Worm (Caenorhabditis elegans) whole organism, L3 larva: Measurements from ENCODE around the gene ZK971.1.

ENCODE experiments used
- R02D3.7 ChIP-seq: fragments of 150-350 bp; optimal IDR thresholded peaks from 2 replicates; lab custom pipeline; 2014; ENCODE audit warnings: missing biosample characterization, missing genetic modification characterization
- ZK546.5 ChIP-seq: sonication (generic microtip); optimal IDR thresholded peaks from 2 replicates; lab custom pipeline; 2017; ENCODE audit warnings: missing biosample characterization, missing genetic modification characterization
- aly-2 ChIP-seq: fragments of 150-350 bp; optimal IDR thresholded peaks from 2 replicates; lab custom pipeline; 2014; ENCODE audit warnings: missing biosample characterization, missing genetic modification characterization
- ama-1 ChIP-seq: fragments of 150-350 bp; optimal IDR thresholded peaks from 2 replicates; lab custom pipeline; 2018
- ceh-28 ChIP-seq: fragments of 150-350 bp; optimal IDR thresholded peaks from 2 replicates; lab custom pipeline; 2014; ENCODE audit warnings: missing biosample characterization, missing genetic modification reagents, missing genetic modification characterization
- daf-12 ChIP-seq: fragments of 150-350 bp; optimal IDR thresholded peaks from 2 replicates; lab custom pipeline; 2014; ENCODE audit warnings: missing biosample characterization, missing genetic modification reagents, missing genetic modification characterization
- egl-27 ChIP-seq: sonication (generic microtip); optimal IDR thresholded peaks from 4 replicates; lab custom pipeline; 2017; ENCODE audit warnings: missing biosample characterization, missing genetic modification reagents, missing genetic modification characterization
- elt-1 ChIP-seq: fragments of 150-350 bp; optimal IDR thresholded peaks from 2 replicates; lab custom pipeline; 2014; ENCODE audit warnings: missing biosample characterization, missing genetic modification characterization
- elt-2 ChIP-seq: sonication (generic microtip); optimal IDR thresholded peaks from 2 replicates; lab custom pipeline; 2016; ENCODE audit warnings: missing genetic modification reagents, mild to moderate bottlenecking, missing genetic modification characterization, missing compliant biosample characterization
- elt-3 ChIP-seq, 3 experiments: fragments of 150-350 bp in 1 of 3; sonication (generic microtip) in 2 of 3; optimal IDR thresholded peaks; 2 replicates in 2 of 3; 4 replicates in 1 of 3; lab custom pipeline; 2014 to 2017; ENCODE audit warnings: missing biosample characterization in 3 of 3, missing genetic modification characterization in 3 of 3
- fkh-10 ChIP-seq: sonication (generic microtip); optimal IDR thresholded peaks from 2 replicates; lab custom pipeline; 2017; ENCODE audit warnings: missing biosample characterization, missing genetic modification reagents, missing genetic modification characterization
- fos-1 ChIP-seq: fragments of 150-350 bp; optimal IDR thresholded peaks from 2 replicates; lab custom pipeline; 2014; ENCODE audit warnings: missing biosample characterization, missing genetic modification characterization
- hmg-11 ChIP-seq: sonication (generic microtip); optimal IDR thresholded peaks from 2 replicates; lab custom pipeline; 2016; ENCODE audit warnings: missing genetic modification characterization, missing compliant biosample characterization
- lin-15B ChIP-seq: fragments of 150-350 bp; optimal IDR thresholded peaks from 2 replicates; lab custom pipeline; 2014; ENCODE audit warnings: missing biosample characterization, missing genetic modification characterization
- lin-39 ChIP-seq: fragments of 150-350 bp; optimal IDR thresholded peaks from 2 replicates; lab custom pipeline; 2018; ENCODE audit warnings: missing biosample characterization, missing genetic modification reagents, missing genetic modification characterization
- lsy-12 ChIP-seq: sonication (generic microtip); optimal IDR thresholded peaks from 2 replicates; lab custom pipeline; 2016; ENCODE audit warnings: mild to moderate bottlenecking, missing genetic modification characterization, missing compliant biosample characterization
- mml-1 ChIP-seq: fragments of 150-350 bp; sonication (generic microtip); optimal IDR thresholded peaks from 3 replicates; lab custom pipeline; 2014; ENCODE audit warnings: missing biosample characterization, missing genetic modification characterization
- nfya-1 ChIP-seq: sonication (generic microtip); optimal IDR thresholded peaks from 2 replicates; lab custom pipeline; 2017; ENCODE audit warnings: missing genetic modification characterization, mild to moderate bottlenecking, missing compliant biosample characterization, antibody characterized with exemption, moderate library complexity; ENCODE audit not compliant: insufficient read depth
- nhr-12 ChIP-seq: fragments of 150-350 bp; optimal IDR thresholded peaks from 2 replicates; lab custom pipeline; 2014; ENCODE audit warnings: missing biosample characterization, missing genetic modification characterization
- nhr-23 ChIP-seq: fragments of 150-350 bp; optimal IDR thresholded peaks from 2 replicates; lab custom pipeline; 2014; ENCODE audit warnings: missing biosample characterization, missing genetic modification reagents, missing genetic modification characterization
- nhr-237 ChIP-seq: fragments of 150-350 bp; optimal IDR thresholded peaks from 2 replicates; lab custom pipeline; 2014; ENCODE audit warnings: missing biosample characterization, missing genetic modification characterization
- nhr-25 ChIP-seq: sonication (generic microtip); optimal IDR thresholded peaks from 2 replicates; lab custom pipeline; 2017; ENCODE audit warnings: missing biosample characterization, missing genetic modification characterization
- nhr-28 ChIP-seq: fragments of 150-350 bp; optimal IDR thresholded peaks from 2 replicates; lab custom pipeline; 2014; ENCODE audit warnings: missing biosample characterization, missing genetic modification characterization
- nhr-43 ChIP-seq: sonication (generic microtip); optimal IDR thresholded peaks from 2 replicates; lab custom pipeline; 2016; ENCODE audit warnings: mild to moderate bottlenecking, missing genetic modification characterization, missing compliant biosample characterization; ENCODE audit not compliant: poor library complexity, severe bottlenecking
- nhr-67 ChIP-seq: fragments of 150-350 bp; optimal IDR thresholded peaks from 2 replicates; lab custom pipeline; 2014; ENCODE audit warnings: missing biosample characterization, missing genetic modification characterization
- nhr-76 ChIP-seq: fragments of 150-350 bp; sonication (generic microtip); optimal IDR thresholded peaks from 5 replicates; lab custom pipeline; 2014; ENCODE audit warnings: missing biosample characterization, missing genetic modification characterization
- pha-4 ChIP-seq: fragments of 150-350 bp; optimal IDR thresholded peaks from 2 replicates; lab custom pipeline; 2014; ENCODE audit warnings: missing biosample characterization, missing genetic modification reagents, missing genetic modification characterization
- pqm-1 ChIP-seq: fragments of 150-350 bp; optimal IDR thresholded peaks from 2 replicates; lab custom pipeline; 2017; ENCODE audit warnings: missing biosample characterization, missing genetic modification characterization, inconsistent platforms
- sea-2 ChIP-seq: fragments of 150-350 bp; sonication (generic microtip); optimal IDR thresholded peaks from 4 replicates; lab custom pipeline; 2014; ENCODE audit warnings: missing biosample characterization, missing genetic modification reagents, missing genetic modification characterization
- snpc-4 ChIP-seq: fragments of 150-350 bp; optimal IDR thresholded peaks from 2 replicates; lab custom pipeline; 2014; ENCODE audit warnings: missing biosample characterization, missing genetic modification characterization
- tbx-2 ChIP-seq: sonication (generic microtip); optimal IDR thresholded peaks from 2 replicates; lab custom pipeline; 2016; ENCODE audit warnings: mild to moderate bottlenecking, missing genetic modification characterization, missing compliant biosample characterization
- unc-62 ChIP-seq: fragments of 150-350 bp; sonication (generic microtip); optimal IDR thresholded peaks from 4 replicates; lab custom pipeline; 2014; ENCODE audit warnings: missing biosample characterization, missing genetic modification reagents, missing genetic modification characterization
- ztf-4 ChIP-seq: fragments of 150-350 bp; optimal IDR thresholded peaks from 2 replicates; lab custom pipeline; 2014; ENCODE audit warnings: missing biosample characterization, missing genetic modification characterization

ZK971.1 gene

DNA sequence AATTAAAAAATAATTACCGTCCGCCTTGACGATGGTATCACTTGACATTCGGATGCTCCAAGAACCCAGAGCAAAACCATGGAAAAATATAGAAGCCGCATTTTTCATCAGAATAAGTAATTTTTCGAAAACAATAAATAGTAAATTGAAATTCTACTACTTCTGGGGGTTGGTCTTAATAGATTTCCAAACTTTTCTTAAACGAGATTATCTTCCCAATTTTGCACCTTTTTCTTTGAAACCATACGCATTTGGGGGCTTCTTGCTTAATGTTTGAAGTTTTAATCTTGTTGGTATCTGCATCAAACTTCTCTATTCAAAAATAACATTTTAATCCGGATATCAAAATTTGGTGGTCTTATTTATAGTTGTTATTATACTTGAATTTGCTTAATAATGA is 36.7 kb upstream of the ZK971.1 start, which contains the start of gene gcy-5:
Gene gcy-5 (minus strand): TSS at position 101 of the 400 bp plus-strand sequence.
- no peak for TF ChIP-seq hmg-11 (tag; lab: Kevin White, UChicago)
- TF ChIP-seq nhr-67 (tag; lab: Kevin White, UChicago) = no peak

DNA sequence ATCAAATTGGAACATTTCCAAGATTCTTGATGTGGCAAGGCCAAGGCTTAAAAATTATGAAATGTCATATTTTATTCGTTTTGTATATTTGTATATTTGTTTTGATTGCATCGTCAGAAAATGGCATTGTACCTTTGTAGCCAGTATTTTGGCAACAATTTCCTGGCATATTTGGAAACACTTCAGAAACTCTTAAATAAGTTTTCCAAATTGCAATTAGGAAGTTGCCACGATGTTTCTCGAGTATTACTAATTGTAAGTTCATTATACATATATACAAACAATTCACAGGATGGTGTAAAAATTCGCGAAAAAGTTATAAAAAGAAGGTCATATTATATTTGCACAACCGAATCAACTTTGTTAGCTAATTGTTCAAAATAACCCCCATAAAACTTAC is 35.8 kb upstream of the ZK971.1 start, which contains the start of gene idpp-8:
Gene idpp-8 (plus strand): TSS at position 301 of the 400 bp plus-strand sequence.
- TF ChIP-seq fkh-10 (GFP tag; lab: Kevin White, UChicago) = no peak

DNA sequence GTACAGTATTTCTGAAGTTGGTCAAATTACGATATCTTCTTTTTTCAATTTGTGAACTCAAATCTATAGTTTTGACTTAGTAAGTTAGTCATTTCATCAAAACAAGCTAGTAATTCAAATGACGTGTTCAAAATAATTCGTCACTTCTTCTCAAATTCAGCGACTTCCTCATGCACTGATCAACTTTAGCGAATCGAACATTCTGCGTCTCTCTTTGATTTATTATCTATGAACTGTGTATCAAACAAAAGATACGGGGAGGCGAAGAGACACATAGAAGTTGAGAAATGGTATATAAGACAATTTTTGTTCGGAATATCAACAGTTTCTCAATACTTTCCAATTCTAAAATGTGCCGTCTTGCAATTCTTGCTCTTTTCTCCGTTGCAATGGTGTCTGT is 32.5 kb upstream of the ZK971.1 start, which contains the start of gene srlf-34:
Gene srlf-34 (plus strand): TSS at position 321 of the 400 bp plus-strand sequence.
- TF ChIP-seq nhr-23 (tag; lab: Kevin White, UChicago) = no peak
- peak; percentile 28 for TF ChIP-seq nhr-25 (tag; lab: Kevin White, UChicago)
- no peak for TF ChIP-seq aly-2 (tag; lab: Kevin White, UChicago)

DNA sequence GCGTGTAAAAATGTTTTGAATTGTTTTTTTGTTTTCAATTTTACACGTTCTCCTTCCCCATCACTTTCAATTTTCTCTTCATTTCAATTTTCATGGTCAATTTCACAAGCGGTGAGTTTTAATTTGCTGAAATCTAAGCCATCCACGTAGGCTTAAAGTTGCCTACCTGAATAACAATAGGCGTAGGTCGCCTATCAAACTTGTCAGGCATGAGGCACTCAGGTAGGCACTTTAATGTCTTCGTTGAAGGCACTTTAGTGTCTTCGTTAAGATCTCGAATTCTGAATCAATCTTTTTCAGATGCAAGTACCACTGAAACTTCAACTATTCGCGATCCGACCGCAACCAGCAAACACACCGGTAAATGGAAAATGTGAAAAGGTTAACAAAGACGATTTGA is 29.9 kb upstream of the ZK971.1 start, which contains the start of gene ZK970.8:
Gene ZK970.8 (plus strand): TSS at position 301 of the 400 bp plus-strand sequence.
- TF ChIP-seq elt-2 (tag; lab: Kevin White, UChicago) (no peak), nfya-1 (tag; lab: Kevin White, UChicago) (no peak), hmg-11 (tag; lab: Kevin White, UChicago) (no peak), ZK546.5 (tag; lab: Kevin White, UChicago) (no peak), fos-1 (tag; lab: Kevin White, UChicago) (no peak), egl-27 (tag; lab: Kevin White, UChicago) (no peak), elt-3 (tag; optimal IDR thresholded peaks at IDR 0.05; lab: Kevin White, UChicago) (no peak), nhr-28 (tag; lab: Kevin White, UChicago) (no peak), nhr-67 (tag; lab: Kevin White, UChicago) (no peak), mml-1 (tag; lab: Kevin White, UChicago) (no peak), pqm-1 (tag; lab: Kevin White, UChicago) (no peak), unc-62 (GFP tag; lab: Kevin White, UChicago) (no peak), fkh-10 (GFP tag; lab: Kevin White, UChicago) (no peak), tbx-2 (tag; lab: Kevin White, UChicago) (no peak), nhr-237 (tag; lab: Kevin White, UChicago) (no peak), sea-2 (GFP tag; lab: Kevin White, UChicago) (no peak), nhr-76 (tag; lab: Kevin White, UChicago) (no peak)

DNA sequence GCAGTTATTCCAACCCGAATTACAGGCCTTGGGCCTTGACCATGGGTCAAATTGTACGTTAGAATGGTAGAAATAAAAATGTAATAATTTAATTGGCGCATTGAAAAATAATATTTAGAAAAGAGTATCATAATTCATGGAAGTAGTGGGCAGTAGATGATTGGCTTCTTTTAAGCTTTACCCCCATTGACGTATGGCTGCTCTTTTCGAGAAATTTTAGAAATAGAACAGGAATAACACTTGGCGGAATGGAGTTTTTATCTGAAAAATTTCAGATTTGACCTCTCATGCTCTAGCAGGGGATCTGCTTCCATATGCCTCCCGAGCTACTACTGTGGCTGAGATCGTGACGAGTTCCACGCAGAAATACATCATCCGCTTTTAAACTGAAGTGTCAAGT is 29.3 kb upstream of the ZK971.1 start, which contains the start of gene gcy-4:
Gene gcy-4 (minus strand): TSS at position 101 of the 400 bp plus-strand sequence.
- TF ChIP-seq daf-12 (tag; lab: Kevin White, UChicago) = no peak
- TF ChIP-seq elt-3 (tag; optimal IDR thresholded peaks at IDR 0.05; lab: Kevin White, UChicago) = no peak
- TF ChIP-seq elt-1 (tag; lab: Kevin White, UChicago) = no peak
- no peak for TF ChIP-seq nhr-23 (tag; lab: Kevin White, UChicago)
- no peak for TF ChIP-seq nhr-28 (tag; lab: Kevin White, UChicago)
- no peak for TF ChIP-seq ztf-4 (tag; lab: Kevin White, UChicago)

DNA sequence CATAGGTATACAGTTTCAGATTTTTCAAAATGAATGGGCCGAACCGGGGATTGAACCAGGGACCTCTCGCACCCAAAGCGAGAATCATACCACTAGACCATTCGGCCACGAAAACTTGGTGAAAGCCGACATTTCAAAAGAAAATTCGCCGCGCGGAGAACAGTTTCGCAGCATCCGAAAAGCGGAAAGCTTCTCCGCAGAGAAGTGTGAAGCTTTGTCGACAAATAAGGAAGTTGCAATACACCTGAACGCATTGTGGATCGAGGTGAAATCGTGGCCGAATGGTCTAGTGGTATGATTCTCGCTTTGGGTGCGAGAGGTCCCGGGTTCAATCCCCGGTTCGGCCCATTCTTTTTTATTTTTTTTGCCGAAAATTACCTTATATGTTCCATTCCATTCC is 25.3 kb upstream of the ZK971.1 start:
- TF ChIP-seq nhr-25 (tag; lab: Kevin White, UChicago) = peak; percentile 13

DNA sequence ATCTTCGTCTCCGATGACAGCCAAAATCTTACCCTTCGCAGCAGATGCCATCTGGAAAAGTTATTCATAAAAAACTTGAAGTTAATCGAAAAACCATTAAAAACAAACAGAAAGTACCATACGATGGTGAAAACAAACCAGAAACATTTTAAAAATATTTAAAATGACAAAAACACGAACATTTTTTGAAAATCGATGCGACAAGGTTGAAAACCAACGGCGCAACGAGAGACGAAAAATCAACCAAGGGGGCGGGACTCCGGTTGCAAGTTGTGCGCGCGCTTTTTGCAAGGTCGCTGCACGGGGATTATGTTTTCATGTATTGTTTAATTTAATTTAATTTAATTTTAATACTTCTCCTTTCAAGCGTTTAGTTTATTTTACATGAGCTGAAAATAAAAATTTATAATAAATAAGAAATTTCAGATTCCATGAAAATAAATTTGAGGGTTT is 24.2 kb upstream of the ZK971.1 start, which contains the start of gene vha-9:
Gene vha-9 (minus strand): TSS at position 51 of the 453 bp plus-strand sequence.
- peak; percentile 31 for TF ChIP-seq nhr-25 (tag; lab: Kevin White, UChicago)
- no peak for TF ChIP-seq ZK546.5 (tag; lab: Kevin White, UChicago)
- peak; percentile 61 for TF ChIP-seq ama-1 (lab: Kevin White, UChicago)
- TF ChIP-seq hmg-11 (tag; lab: Kevin White, UChicago) = peak; percentile 86
- no peak for TF ChIP-seq aly-2 (tag; lab: Kevin White, UChicago)
- TF ChIP-seq lin-15B (tag; lab: Kevin White, UChicago) = peak; percentile 60
- no peak for TF ChIP-seq snpc-4 (tag; lab: Kevin White, UChicago)
- TF ChIP-seq R02D3.7 (tag; lab: Kevin White, UChicago) = peak; percentile 60
- TF ChIP-seq nhr-23 (tag; lab: Kevin White, UChicago) = peak; percentile 61
- TF ChIP-seq lsy-12 (tag; lab: Kevin White, UChicago) = peak; percentile 37
- peak; percentile 54 for TF ChIP-seq elt-2 (tag; lab: Kevin White, UChicago)
- TF ChIP-seq nfya-1 (tag; lab: Kevin White, UChicago) = peak; percentile 70
- peak; percentile 72 for TF ChIP-seq nhr-43 (tag; lab: Kevin White, UChicago)
- peak; percentile 81 for TF ChIP-seq pha-4 (tag; lab: Kevin White, UChicago)
- TF ChIP-seq elt-3 (tag; optimal IDR thresholded peaks at IDR 0.05; lab: Kevin White, UChicago) = no peak
- TF ChIP-seq nhr-12 (tag; lab: Kevin White, UChicago) = no peak
- peak; percentile 75 for TF ChIP-seq pqm-1 (tag; lab: Kevin White, UChicago)
- peak; percentile 52 for TF ChIP-seq ceh-28 (tag; lab: Kevin White, UChicago)
- peak; percentile 58 for TF ChIP-seq lin-39
- TF ChIP-seq, all 47 proteins: peak for 14
